Worm (Caenorhabditis elegans) whole organism, young adult: ENCODE data around the gene cyn-17.

Experiments
- B0336.3 ChIP-seq: fragments of 200-800 bp; sonication (Bioruptor generic); IDR thresholded peaks from 2 replicates; pipeline ENCODE4 v1.3.6; 2022; ENCODE audit warnings: missing genetic modification characterization, missing compliant biosample characterization
- F57C9.4 ChIP-seq: sonication (generic microtip); optimal IDR thresholded peaks from 2 replicates; lab custom pipeline; 2017; ENCODE audit warnings: mild to moderate bottlenecking, missing genetic modification characterization, missing compliant biosample characterization
- ZK185.1 ChIP-seq: sonication (generic microtip); optimal IDR thresholded peaks from 2 replicates; lab custom pipeline; 2016; ENCODE audit warnings: mild to moderate bottlenecking, missing genetic modification characterization, missing compliant biosample characterization; ENCODE audit not compliant: poor library complexity, severe bottlenecking
- ama-1 ChIP-seq, 3 experiments: fragments of 150-350 bp in 1 of 3; sonication (generic microtip) in 2 of 3; optimal IDR thresholded peaks; 2 replicates each; lab custom pipeline; 2014 to 2018; ENCODE audit warnings: missing biosample characterization in 2 of 3, missing genetic modification characterization in 2 of 3, missing genetic modification reagents in 2 of 3
- cebp-2 ChIP-seq: fragments of 200-800 bp; sonication (Bioruptor generic); IDR thresholded peaks from 2 replicates; pipeline ENCODE4 v1.3.6; 2022; ENCODE audit warnings: missing genetic modification characterization, missing compliant biosample characterization
- ceh-91 ChIP-seq: fragments of 200-800 bp; sonication (Bioruptor generic); IDR thresholded peaks from 2 replicates; pipeline ENCODE4 v1.3.6; 2022; ENCODE audit warnings: missing genetic modification reagents, missing genetic modification characterization, missing compliant biosample characterization
- lin-35 ChIP-seq, 3 experiments: fragments of 150-350 bp in 2 of 3; sonication (generic microtip) in 1 of 3; optimal IDR thresholded peaks; 2 replicates each; lab custom pipeline; 2014 to 2018; ENCODE audit warnings: missing biosample characterization in 3 of 3, missing genetic modification characterization in 3 of 3, missing genetic modification reagents in 3 of 3
- pha-4 ChIP-seq: fragments of 150-350 bp; sonication (generic microtip); optimal IDR thresholded peaks from 2 replicates; lab custom pipeline; 2014; ENCODE audit warnings: missing biosample characterization, missing genetic modification reagents, missing genetic modification characterization
- snpc-4 ChIP-seq, 5 experiments: fragments of 150-350 bp in 1 of 5; sonication (generic microtip) in 4 of 5; optimal IDR thresholded peaks; 2 replicates each; lab custom pipeline; 2014 to 2018; ENCODE audit warnings: missing genetic modification characterization in 5 of 5, missing biosample characterization in 3 of 5, antibody characterized with exemption in 2 of 5, mild to moderate bottlenecking in 2 of 5, missing compliant biosample characterization in 2 of 5, missing genotype in 2 of 5, moderate library complexity in 2 of 5, missing genetic modification reagents in 1 of 5
- unc-130 ChIP-seq: sonication (generic microtip); optimal IDR thresholded peaks from 2 replicates; lab custom pipeline; 2016; ENCODE audit warnings: missing genetic modification reagents, missing genetic modification characterization, missing compliant biosample characterization
- unc-62 ChIP-seq: fragments of 150-350 bp; optimal IDR thresholded peaks from 2 replicates; lab custom pipeline; 2014; ENCODE audit warnings: missing biosample characterization, missing genetic modification reagents, missing genetic modification characterization
- ztf-18 ChIP-seq: sonication (generic microtip); optimal IDR thresholded peaks from 2 replicates; lab custom pipeline; 2016; ENCODE audit warnings: missing genotype, mild to moderate bottlenecking, missing genetic modification characterization, missing compliant biosample characterization

- TF ChIP-seq cebp-2 (GFP tag; lab: Robert Waterston, UW) = no peak
- no peak for TF ChIP-seq pha-4 (tag; lab: Kevin White, UChicago)
- TF ChIP-seq B0336.3 = no peak
- no peak for TF ChIP-seq ZK185.1
- no peak for TF ChIP-seq snpc-4 (GFP tag; optimal IDR thresholded peaks at IDR 0.05; lab: Kevin White, UChicago)
- no peak for TF ChIP-seq snpc-4 (tag; optimal IDR thresholded peaks at IDR 0.05; lab: Kevin White, UChicago)
- no peak for TF ChIP-seq F57C9.4 (tag; lab: Kevin White, UChicago)
- TF ChIP-seq unc-62 = no peak
- no peak for TF ChIP-seq ama-1 (optimal IDR thresholded peaks at IDR 0.05; lab: Kevin White, UChicago)
- TF ChIP-seq ama-1 (GFP tag; optimal IDR thresholded peaks at IDR 0.05; lab: Kevin White, UChicago) = no peak
- TF ChIP-seq ceh-91 (GFP tag; lab: Robert Waterston, UW) = no peak
- TF ChIP-seq unc-130 = no peak
- no peak for TF ChIP-seq lin-35 (GFP tag; optimal IDR thresholded peaks at IDR 0.05; lab: Kevin White, UChicago)
- TF ChIP-seq ztf-18 (tag; lab: Kevin White, UChicago) = no peak
Measured at ce11 chrV:5798132-5798531, 1.3 kb upstream of the cyn-17 start, which contains the start of gene nstp-3.
